Worm (Caenorhabditis elegans): ENCODE results near the gene F01F1.2.

Gene F01F1.2

ce11 chrIII:5876867-5877641, 1.3 kb upstream of the F01F1.2 start:
- TF ChIP-seq unc-62 (GFP tag; optimal IDR thresholded peaks at IDR 0.05): no peak

- no peak for TF ChIP-seq unc-62 (GFP tag; optimal IDR thresholded peaks at IDR 0.05)
Measured at ce11 chrIII:5879291-5879968, 1.1 kb downstream of the F01F1.2 start, which contains the start of gene hpo-10. Gene hpo-10, plus strand, starts transcription at chrIII:5879489.

- TF ChIP-seq unc-62 (GFP tag; optimal IDR thresholded peaks at IDR 0.05): no peak
Measured at ce11 chrIII:5882284-5882683, 3.9 kb downstream of the F01F1.2 start.

ce11 chrIII:5882823-5883222, 4.5 kb downstream of the F01F1.2 start, which contains the start of gene F01F1.14:
Gene F01F1.14, minus strand, starts transcription at chrIII:5882923.
- TF ChIP-seq unc-62 (GFP tag; optimal IDR thresholded peaks at IDR 0.05): no peak

ce11 chrIII:5883517-5883916, 5.2 kb downstream of the F01F1.2 start:
- no peak for TF ChIP-seq unc-62 (GFP tag; optimal IDR thresholded peaks at IDR 0.05)

ce11 chrIII:5884007-5884406, 5.7 kb downstream of the F01F1.2 start, which contains the start of gene C28H8.5:
Gene C28H8.5, plus strand, starts transcription at chrIII:5884307.
- TF ChIP-seq unc-62 (GFP tag; optimal IDR thresholded peaks at IDR 0.05): no peak

ce11 chrIII:5884459-5884858, 6.1 kb downstream of the F01F1.2 start:
- TF ChIP-seq unc-62 (GFP tag; optimal IDR thresholded peaks at IDR 0.05): no peak

ce11 chrIII:5886893-5887292, 8.5 kb downstream of the F01F1.2 start, which contains the start of gene C28H8.7:
Gene C28H8.7, minus strand, starts transcription at chrIII:5886993.
- TF ChIP-seq unc-62 (GFP tag; optimal IDR thresholded peaks at IDR 0.05): no peak

- TF ChIP-seq unc-62 (GFP tag; optimal IDR thresholded peaks at IDR 0.05): no peak
Measured at ce11 chrIII:5888675-5889074, 10.3 kb downstream of the F01F1.2 start, which contains the start of gene C28H8.8. Gene C28H8.8, minus strand, starts transcription at chrIII:5888775.

ce11 chrIII:5892909-5893308, 14.6 kb downstream of the F01F1.2 start:
- TF ChIP-seq unc-62 (GFP tag; optimal IDR thresholded peaks at IDR 0.05): no peak

ce11 chrIII:5895913-5896312, 17.6 kb downstream of the F01F1.2 start, which contains the start of gene pxl-1:
Gene pxl-1, minus strand, starts transcription at chrIII:5896013.
- TF ChIP-seq unc-62 (GFP tag; optimal IDR thresholded peaks at IDR 0.05): no peak

- TF ChIP-seq unc-62 (GFP tag; optimal IDR thresholded peaks at IDR 0.05): no peak
Measured at ce11 chrIII:5897468-5897867, 19.1 kb downstream of the F01F1.2 start.

ce11 chrIII:5898631-5899030, 20.3 kb downstream of the F01F1.2 start:
- no peak for TF ChIP-seq unc-62 (GFP tag; optimal IDR thresholded peaks at IDR 0.05)

- no peak for TF ChIP-seq unc-62 (GFP tag; optimal IDR thresholded peaks at IDR 0.05)
Measured at ce11 chrIII:5900709-5901108, 22.4 kb downstream of the F01F1.2 start.

- no peak for TF ChIP-seq unc-62 (GFP tag; optimal IDR thresholded peaks at IDR 0.05)
Measured at ce11 chrIII:5902558-5902957, 24.2 kb downstream of the F01F1.2 start.

- no peak for TF ChIP-seq unc-62 (GFP tag; optimal IDR thresholded peaks at IDR 0.05)
Measured at ce11 chrIII:5906059-5906458, 27.7 kb downstream of the F01F1.2 start, which contains the start of gene dpff-1. Gene dpff-1, minus strand, starts transcription at chrIII:5906346.

ce11 chrIII:5906749-5907148, 28.4 kb downstream of the F01F1.2 start, which contains the start of gene erd-2.2:
Gene erd-2.2, plus strand, starts transcription at chrIII:5907049.
- no peak for TF ChIP-seq unc-62 (GFP tag; optimal IDR thresholded peaks at IDR 0.05)
